Fruit fly (Drosophila melanogaster) whole organism, wandering third instar larva: ENCODE measurements around the gene CG2983.

ENCODE experiments used
- Abd-B ChIP-seq: fragments of >200 bp; optimal IDR thresholded peaks from 2 replicates; lab custom pipeline; 2017; ENCODE audit warnings: missing biosample characterization, missing genetic modification characterization
- CG32264 ChIP-seq: fragments of 200-800 bp; sonication (Bioruptor generic); optimal IDR thresholded peaks from 2 replicates; lab custom pipeline; 2016; ENCODE audit warnings: missing biosample characterization, missing genetic modification characterization
- CG9705 ChIP-seq: fragments of 200-800 bp; sonication (Bioruptor generic); optimal IDR thresholded peaks from 2 replicates; lab custom pipeline; 2018; ENCODE audit warnings: missing biosample characterization, mild to moderate bottlenecking, missing genetic modification characterization
- CrebA ChIP-seq: fragments of 200-800 bp; sonication (Bioruptor generic); optimal IDR thresholded peaks from 2 replicates; lab custom pipeline; 2016; ENCODE audit warnings: missing biosample characterization, mild to moderate bottlenecking, missing genetic modification characterization, borderline replicate concordance
- Dfd ChIP-seq: fragments of >200 bp; optimal IDR thresholded peaks from 2 replicates; lab custom pipeline; 2017; ENCODE audit warnings: missing biosample characterization, missing genetic modification characterization
- Dif ChIP-seq: fragments of 200-275, 200-300 bp; sonication (Bioruptor generic); optimal IDR thresholded peaks from 2 replicates; lab custom pipeline; 2018; ENCODE audit warnings: missing biosample characterization, missing genetic modification characterization; ENCODE audit not compliant: partially characterized antibody
- GATAd ChIP-seq: sonication (Bioruptor generic); optimal IDR thresholded peaks from 2 replicates; lab custom pipeline; 2016; ENCODE audit warnings: missing biosample characterization, missing genetic modification characterization
- HLH106 ChIP-seq: fragments of 200-800 bp; optimal IDR thresholded peaks from 3 replicates; lab custom pipeline; 2019; ENCODE audit warnings: missing biosample characterization, mild to moderate bottlenecking, missing genetic modification characterization, moderate library complexity
- Hnf4 ChIP-seq: fragments of 200-800 bp; sonication (Bioruptor generic); optimal IDR thresholded peaks from 2 replicates; lab custom pipeline; 2016; ENCODE audit warnings: missing biosample characterization, mild to moderate bottlenecking, missing genetic modification characterization
- Hr78 ChIP-seq: fragments of >200 bp; optimal IDR thresholded peaks from 2 replicates; lab custom pipeline; 2017; ENCODE audit warnings: missing biosample characterization, missing genetic modification characterization
- Hr83 ChIP-seq: fragments of 200-300 bp; sonication (Bioruptor generic); optimal IDR thresholded peaks from 2 replicates; lab custom pipeline; 2016; ENCODE audit warnings: missing biosample characterization, mild to moderate bottlenecking, missing genetic modification characterization, moderate library complexity; ENCODE audit not compliant: poor library complexity, severe bottlenecking
- Jra ChIP-seq: sonication (Bioruptor generic); optimal IDR thresholded peaks from 2 replicates; lab custom pipeline; 2016; ENCODE audit warnings: missing biosample characterization, missing genetic modification characterization
- Mio ChIP-seq: sonication (Bioruptor generic); optimal IDR thresholded peaks from 2 replicates; lab custom pipeline; 2016; ENCODE audit warnings: missing biosample characterization, missing genetic modification characterization
- Myc ChIP-seq: fragments of >200 bp; optimal IDR thresholded peaks from 2 replicates; lab custom pipeline; 2017
- N ChIP-seq: fragments of >200 bp; optimal IDR thresholded peaks from 2 replicates; lab custom pipeline; 2018; ENCODE audit warnings: missing biosample characterization, missing external identifiers, missing genetic modification characterization
- OdsH ChIP-seq: fragments of 200-800 bp; sonication (Bioruptor generic); optimal IDR thresholded peaks from 2 replicates; lab custom pipeline; 2016; ENCODE audit warnings: missing biosample characterization, mild to moderate bottlenecking, missing genetic modification characterization
- Rel ChIP-seq, 2 experiments: fragments of 200-800 bp; sonication (Bioruptor generic) in 1 of 2; optimal IDR thresholded peaks; 2 replicates in 1 of 2; 3 replicates in 1 of 2; lab custom pipeline; 2016 to 2019; ENCODE audit warnings: mild to moderate bottlenecking in 2 of 2, missing biosample characterization in 2 of 2, missing genetic modification characterization in 2 of 2, moderate library complexity in 1 of 2
- Sp1 ChIP-seq: fragments of 200-800 bp; sonication (Bioruptor generic); optimal IDR thresholded peaks from 3 replicates; lab custom pipeline; 2019; ENCODE audit warnings: missing biosample characterization, mild to moderate bottlenecking, missing genetic modification characterization, moderate library complexity
- Vsx2 ChIP-seq: fragments of 200-300, 225-300 bp; sonication (Bioruptor generic); optimal IDR thresholded peaks from 2 replicates; lab custom pipeline; 2018; ENCODE audit warnings: missing biosample characterization, missing genetic modification characterization; ENCODE audit not compliant: partially characterized antibody
- br ChIP-seq: fragments of 200-800 bp; sonication (Bioruptor generic); optimal IDR thresholded peaks from 2 replicates; lab custom pipeline; 2016; ENCODE audit warnings: missing biosample characterization, missing genetic modification characterization
- brk ChIP-seq: fragments of 200-800 bp; sonication (Bioruptor generic); optimal IDR thresholded peaks from 2 replicates; lab custom pipeline; 2016; ENCODE audit warnings: missing biosample characterization, mild to moderate bottlenecking, missing genetic modification characterization
- dl ChIP-seq, 2 experiments: fragments of 175-275, 200-275 bp in 1 of 2; fragments of 200-275 bp in 1 of 2; sonication (Bioruptor generic); optimal IDR thresholded peaks; lab custom pipeline; 2018; ENCODE audit warnings: mild to moderate bottlenecking in 2 of 2, missing biosample characterization in 2 of 2, missing genetic modification characterization in 2 of 2, moderate library complexity in 2 of 2; ENCODE audit not compliant: partially characterized antibody in 2 of 2, insufficient read depth in 1 of 2
- dmrt93B ChIP-seq: fragments of 200-800 bp; sonication (Bioruptor generic); optimal IDR thresholded peaks from 2 replicates; lab custom pipeline; 2018; ENCODE audit warnings: missing biosample characterization, mild to moderate bottlenecking, missing genetic modification characterization
- dsf ChIP-seq: sonication (Bioruptor generic); optimal IDR thresholded peaks from 2 replicates; lab custom pipeline; 2016; ENCODE audit warnings: missing biosample characterization, missing genetic modification characterization, borderline replicate concordance
- ey ChIP-seq: fragments of 200-800 bp; sonication (Bioruptor generic); optimal IDR thresholded peaks from 2 replicates; lab custom pipeline; 2016; ENCODE audit warnings: missing biosample characterization, missing genetic modification characterization
- foxo ChIP-seq, 2 experiments: fragments of 200-800 bp; sonication (Bioruptor generic); optimal IDR thresholded peaks; 2 replicates in 1 of 2; 3 replicates in 1 of 2; lab custom pipeline; 2016 to 2017; ENCODE audit warnings: missing biosample characterization in 2 of 2, missing genetic modification characterization in 2 of 2
- fru ChIP-seq: fragments of 200-800 bp; sonication (Bioruptor generic); optimal IDR thresholded peaks from 3 replicates; lab custom pipeline; 2016; ENCODE audit warnings: missing biosample characterization, mild to moderate bottlenecking, missing genetic modification characterization
- h ChIP-seq: fragments of 200-800 bp; sonication (Bioruptor generic); optimal IDR thresholded peaks from 3 replicates; lab custom pipeline; 2016; ENCODE audit warnings: missing biosample characterization, mild to moderate bottlenecking, missing genetic modification characterization
- jim ChIP-seq: fragments of 175-275, 200-325 bp; sonication (Bioruptor generic); optimal IDR thresholded peaks from 2 replicates; lab custom pipeline; 2016; ENCODE audit warnings: missing biosample characterization, mild to moderate bottlenecking, missing genetic modification characterization
- lola ChIP-seq: fragments of >200 bp; optimal IDR thresholded peaks from 2 replicates; lab custom pipeline; 2017; ENCODE audit warnings: missing biosample characterization, missing genetic modification characterization
- pan ChIP-seq: fragments of >200 bp; optimal IDR thresholded peaks from 2 replicates; lab custom pipeline; 2017
- psq ChIP-seq: fragments of 200-800 bp; sonication (Bioruptor generic); optimal IDR thresholded peaks from 3 replicates; lab custom pipeline; 2017; ENCODE audit warnings: missing biosample characterization, mild to moderate bottlenecking, missing genetic modification characterization, moderate library complexity
- rgr ChIP-seq: fragments of 200-800 bp; sonication (Bioruptor generic); optimal IDR thresholded peaks from 3 replicates; lab custom pipeline; 2016; ENCODE audit warnings: missing biosample characterization, mild to moderate bottlenecking, missing genetic modification characterization
- sage ChIP-seq: fragments of 200-800 bp; sonication (Bioruptor generic); optimal IDR thresholded peaks from 2 replicates; lab custom pipeline; 2016; ENCODE audit warnings: missing biosample characterization, mild to moderate bottlenecking, missing genetic modification characterization
- sv ChIP-seq: fragments of 200-800 bp; sonication (Bioruptor generic); optimal IDR thresholded peaks from 3 replicates; lab custom pipeline; 2016; ENCODE audit warnings: missing biosample characterization, missing genetic modification characterization
- tai ChIP-seq: sonication (Bioruptor generic); optimal IDR thresholded peaks from 2 replicates; lab custom pipeline; 2016; ENCODE audit warnings: missing biosample characterization, missing genetic modification characterization
- usp ChIP-seq: fragments of >200 bp; optimal IDR thresholded peaks from 2 replicates; lab custom pipeline; 2017; ENCODE audit warnings: missing biosample characterization, missing genetic modification characterization
- woc ChIP-seq: sonication (Bioruptor generic); optimal IDR thresholded peaks from 2 replicates; lab custom pipeline; 2016; ENCODE audit warnings: missing biosample characterization, mild to moderate bottlenecking, missing genetic modification characterization

The CG2983 gene

DNA sequence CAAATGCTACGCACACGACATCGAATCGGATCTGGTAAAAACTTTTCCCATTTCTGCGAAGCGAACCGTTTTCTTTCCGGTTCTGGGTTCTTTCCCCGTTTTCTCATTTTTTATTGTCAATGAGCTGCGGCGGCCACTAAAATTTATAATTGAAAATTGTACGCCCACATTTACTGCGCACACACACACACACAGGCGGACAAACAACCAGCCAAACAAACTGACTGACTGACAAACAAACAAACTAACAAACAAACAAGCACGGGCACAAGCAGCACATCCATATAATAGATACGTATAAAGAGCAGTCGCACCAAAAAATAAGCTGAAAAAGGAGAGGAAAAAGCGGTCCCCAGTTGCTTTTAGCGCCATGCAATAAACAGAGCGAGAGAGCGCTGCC lies 43.8 kb downstream of the CG2983 start:
- no peak for TF ChIP-seq h (GFP tag; lab: Kevin White, UChicago)
- TF ChIP-seq CG32264 (GFP tag; lab: Kevin White, UChicago) = no peak
- TF ChIP-seq Dfd = peak; percentile 3

DNA sequence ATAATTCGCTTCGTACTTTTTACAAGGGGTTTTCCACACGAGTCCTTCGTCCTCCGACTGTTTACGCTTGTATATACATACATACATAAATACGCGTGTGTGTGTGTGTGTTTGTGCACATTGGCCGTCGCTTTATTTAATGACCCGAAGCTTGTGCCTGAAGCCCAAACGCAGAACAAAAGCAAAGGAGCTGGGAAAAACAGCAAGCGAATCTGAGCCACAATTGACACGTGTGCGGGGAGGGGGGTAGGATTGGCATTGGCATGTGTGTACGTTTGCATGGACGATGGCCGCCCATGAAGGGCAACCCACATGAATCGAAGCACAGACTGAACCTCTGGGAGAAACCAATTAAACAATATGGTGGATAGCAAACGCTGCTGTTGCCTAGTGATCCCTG lies 46.9 kb downstream of the CG2983 start:
- TF ChIP-seq foxo (GFP tag; optimal IDR thresholded peaks at IDR 0.05; lab: Kevin White, UChicago) = no peak
- TF ChIP-seq CG32264 (GFP tag; lab: Kevin White, UChicago) = no peak
- peak; percentile 81 for TF ChIP-seq Dfd

DNA sequence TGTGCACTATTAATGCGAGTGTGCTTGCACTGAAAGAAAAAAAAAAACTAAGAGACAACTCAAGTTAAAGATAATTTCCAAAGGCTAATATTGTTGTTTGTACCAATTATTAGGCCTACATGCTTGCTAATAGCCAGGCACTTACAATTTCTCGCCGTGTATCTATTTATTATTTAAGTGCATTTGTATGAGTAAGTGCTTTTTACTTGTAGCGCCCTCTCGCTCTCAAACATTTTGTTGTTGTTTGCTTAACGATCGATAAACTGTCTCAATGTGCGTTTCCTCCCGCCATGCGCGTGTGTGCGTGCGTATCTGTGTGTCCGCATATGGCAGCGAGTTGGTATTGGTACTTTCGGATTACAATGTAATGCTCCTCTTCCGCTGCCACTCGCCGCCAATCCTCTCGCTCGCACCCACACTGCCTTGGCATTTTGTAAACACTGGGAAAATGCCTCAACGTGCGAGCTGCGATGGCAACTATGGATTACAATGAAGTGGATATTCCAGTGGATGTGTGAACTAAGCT lies 49.7 kb downstream of the CG2983 start:
- peak in 1 of 2 experiments; percentile 40 for TF ChIP-seq foxo (GFP tag; optimal IDR thresholded peaks at IDR 0.05; lab: Kevin White, UChicago)
- no peak for TF ChIP-seq Dfd
- TF ChIP-seq psq = no peak
- TF ChIP-seq dsf (GFP tag; lab: Kevin White, UChicago) = no peak
- no peak for TF ChIP-seq usp (GFP tag; lab: Kevin White, UChicago)
- peak; percentile 21 for TF ChIP-seq Hnf4 (GFP tag; lab: Kevin White, UChicago)
- TF ChIP-seq lola = no peak
- no peak for TF ChIP-seq Sp1 (GFP tag; lab: Kevin White, UChicago)
- no peak for TF ChIP-seq GATAd (GFP tag; lab: Kevin White, UChicago)
- TF ChIP-seq jim (GFP tag; lab: Kevin White, UChicago) = no peak
- peak; percentile 23 for TF ChIP-seq OdsH (GFP tag; lab: Kevin White, UChicago)
- no peak for TF ChIP-seq Hr78 (GFP tag; lab: Kevin White, UChicago)
- no peak for TF ChIP-seq woc
- TF ChIP-seq h (GFP tag; lab: Kevin White, UChicago) = peak; percentile 39
- no peak for TF ChIP-seq Dif (GFP tag; lab: Kevin White, UChicago)
- TF ChIP-seq Mio = no peak
- no peak for TF ChIP-seq sage (GFP tag; lab: Kevin White, UChicago)
- TF ChIP-seq Rel (GFP tag; optimal IDR thresholded peaks at IDR 0.05; lab: Kevin White, UChicago) = no peak
- no peak for TF ChIP-seq Rel (tag; optimal IDR thresholded peaks at IDR 0.05; lab: Kevin White, UChicago)
- no peak for TF ChIP-seq CG32264 (GFP tag; lab: Kevin White, UChicago)
- TF ChIP-seq dl (GFP tag; optimal IDR thresholded peaks at IDR 0.05; lab: Kevin White, UChicago; ENCODE audit: insufficient read depth in 1 of 2, partially characterized antibody in 2 of 2) = no peak
- TF ChIP-seq Myc (lab: Kevin White, UChicago) = no peak
- TF ChIP-seq Vsx2 (GFP tag; lab: Kevin White, UChicago) = no peak
- TF ChIP-seq tai (GFP tag; lab: Kevin White, UChicago) = no peak
- peak; percentile 29 for TF ChIP-seq rgr (GFP tag; lab: Kevin White, UChicago)
- no peak for TF ChIP-seq pan (lab: Kevin White, UChicago)
- peak; percentile 6 for TF ChIP-seq ey (GFP tag; lab: Kevin White, UChicago)
- TF ChIP-seq Hr83 (GFP tag; lab: Kevin White, UChicago) = no peak
- TF ChIP-seq br (GFP tag; lab: Kevin White, UChicago) = peak; percentile 29
- TF ChIP-seq CG9705 (GFP tag; lab: Kevin White, UChicago) = no peak
- peak; percentile 47 for TF ChIP-seq fru (GFP tag; lab: Kevin White, UChicago)
- no peak for TF ChIP-seq N (GFP tag; lab: Kevin White, UChicago)
- peak; percentile 80 for TF ChIP-seq sv (GFP tag; lab: Kevin White, UChicago)
- TF ChIP-seq Jra (GFP tag; lab: Kevin White, UChicago) = no peak
- TF ChIP-seq HLH106 (tag; lab: Kevin White, UChicago) = no peak
- no peak for TF ChIP-seq brk (GFP tag; lab: Kevin White, UChicago)
- TF ChIP-seq CrebA (GFP tag; lab: Kevin White, UChicago) = no peak
- no peak for TF ChIP-seq dmrt93B (GFP tag; lab: Kevin White, UChicago)
- no peak for TF ChIP-seq Abd-B
